Worm (Caenorhabditis elegans) whole organism, L4/young adult: ENCODE data around the gene F37B4.10.

Experiments
- W03F9.2 ChIP-seq: fragments of 150-350 bp; optimal IDR thresholded peaks from 2 replicates; lab custom pipeline; 2014; ENCODE audit warnings: missing biosample characterization, missing genetic modification characterization
- dao-5 ChIP-seq: sonication (generic microtip); optimal IDR thresholded peaks from 2 replicates; lab custom pipeline; 2016; ENCODE audit warnings: missing genotype, missing genetic modification characterization, moderate library complexity, missing compliant biosample characterization
- him-1 ChIP-seq: sonication (generic microtip); optimal IDR thresholded peaks from 2 replicates; lab custom pipeline; 2016; ENCODE audit warnings: missing genotype, missing genetic modification reagents, missing genetic modification characterization, missing compliant biosample characterization

Gene F37B4.10

ce11 chrV:2877509-2877908, at the start of gene F37B4.10:
Gene F37B4.10 (minus strand): TSS chrV:2877609.
- no peak for TF ChIP-seq him-1 (tag; lab: Kevin White, UChicago)
- no peak for TF ChIP-seq W03F9.2 (tag; lab: Kevin White, UChicago)
- no peak for TF ChIP-seq dao-5 (tag; lab: Kevin White, UChicago)

ce11 chrV:2922594-2922993, 45.2 kb upstream of the F37B4.10 start, which contains the start of gene srh-38:
Gene srh-38 (minus strand): TSS chrV:2922694.
- TF ChIP-seq dao-5 (tag; lab: Kevin White, UChicago) (no peak), W03F9.2 (tag; lab: Kevin White, UChicago) (no peak)

- TF ChIP-seq W03F9.2 (tag; lab: Kevin White, UChicago) (no peak), dao-5 (tag; lab: Kevin White, UChicago) (no peak), him-1 (tag; lab: Kevin White, UChicago) (no peak)
Measured at ce11 chrV:2920125-2920524, 42.7 kb upstream of the F37B4.10 start.

ce11 chrV:2913948-2914347, 36.5 kb upstream of the F37B4.10 start, which contains the start of gene srh-146:
Gene srh-146 (plus strand): TSS chrV:2914248.
- TF ChIP-seq dao-5 (tag; lab: Kevin White, UChicago) = no peak
- TF ChIP-seq him-1 (tag; lab: Kevin White, UChicago) = no peak
- no peak for TF ChIP-seq W03F9.2 (tag; lab: Kevin White, UChicago)

ce11 chrV:2912901-2913300, 35.5 kb upstream of the F37B4.10 start, which contains the start of gene C31B8.9:
Gene C31B8.9 (minus strand): TSS chrV:2913001.
- no peak for TF ChIP-seq him-1 (tag; lab: Kevin White, UChicago)

- TF ChIP-seq him-1 (tag; lab: Kevin White, UChicago) (no peak), dao-5 (tag; lab: Kevin White, UChicago) (no peak), W03F9.2 (tag; lab: Kevin White, UChicago) (no peak)
Measured at ce11 chrV:2909525-2909924, 32.1 kb upstream of the F37B4.10 start, which contains the start of gene zmp-3. Gene zmp-3 (minus strand): TSS chrV:2909625.

ce11 chrV:2903227-2903626, 25.8 kb upstream of the F37B4.10 start, which contains the start of gene C31B8.7:
Gene C31B8.7 (minus strand): TSS chrV:2903327.
- TF ChIP-seq dao-5 (tag; lab: Kevin White, UChicago) (no peak), W03F9.2 (tag; lab: Kevin White, UChicago) (no peak), him-1 (tag; lab: Kevin White, UChicago) (no peak)

- TF ChIP-seq W03F9.2 (tag; lab: Kevin White, UChicago) (no peak), him-1 (tag; lab: Kevin White, UChicago) (no peak), dao-5 (tag; lab: Kevin White, UChicago) (no peak)
Measured at ce11 chrV:2899867-2900266, 22.5 kb upstream of the F37B4.10 start, which contains the start of gene str-46. Gene str-46 (minus strand): TSS chrV:2899967.

- TF ChIP-seq W03F9.2 (tag; lab: Kevin White, UChicago) = peak; percentile 29
- TF ChIP-seq him-1 (tag; lab: Kevin White, UChicago) = no peak
- TF ChIP-seq dao-5 (tag; lab: Kevin White, UChicago) = no peak
Measured at ce11 chrV:2896198-2896660, 18.8 kb upstream of the F37B4.10 start, which contains the start of gene pals-32. Gene pals-32 (plus strand): TSS chrV:2896610.

ce11 chrV:2892976-2893375, 15.6 kb upstream of the F37B4.10 start, which contains the start of gene srh-127:
Gene srh-127 (plus strand): TSS chrV:2893276.
- TF ChIP-seq him-1 (tag; lab: Kevin White, UChicago) (no peak), W03F9.2 (tag; lab: Kevin White, UChicago) (no peak), dao-5 (tag; lab: Kevin White, UChicago) (no peak)

ce11 chrV:2891927-2892326, 14.5 kb upstream of the F37B4.10 start, which contains the start of gene F37B4.15:
Gene F37B4.15 (plus strand): TSS chrV:2892227.
- TF ChIP-seq him-1 (tag; lab: Kevin White, UChicago) (no peak), W03F9.2 (tag; lab: Kevin White, UChicago) (no peak), dao-5 (tag; lab: Kevin White, UChicago) (no peak)

- TF ChIP-seq dao-5 (tag; lab: Kevin White, UChicago) = no peak
Measured at ce11 chrV:2888681-2889080, 11.3 kb upstream of the F37B4.10 start, which contains the start of gene srw-4. Gene srw-4 (minus strand): TSS chrV:2888781.

- TF ChIP-seq W03F9.2 (tag; lab: Kevin White, UChicago) (no peak), dao-5 (tag; lab: Kevin White, UChicago) (no peak), him-1 (tag; lab: Kevin White, UChicago) (no peak)
Measured at ce11 chrV:2888265-2888664, 10.9 kb upstream of the F37B4.10 start.

ce11 chrV:2884411-2884810, 7.0 kb upstream of the F37B4.10 start, which contains the start of gene sre-24:
Gene sre-24 (plus strand): TSS chrV:2884711.
- TF ChIP-seq him-1 (tag; lab: Kevin White, UChicago) (no peak), W03F9.2 (tag; lab: Kevin White, UChicago) (no peak), dao-5 (tag; lab: Kevin White, UChicago) (no peak)
